Fruit fly (Drosophila melanogaster): Measurements from ENCODE around the gene Ype.

DNA sequence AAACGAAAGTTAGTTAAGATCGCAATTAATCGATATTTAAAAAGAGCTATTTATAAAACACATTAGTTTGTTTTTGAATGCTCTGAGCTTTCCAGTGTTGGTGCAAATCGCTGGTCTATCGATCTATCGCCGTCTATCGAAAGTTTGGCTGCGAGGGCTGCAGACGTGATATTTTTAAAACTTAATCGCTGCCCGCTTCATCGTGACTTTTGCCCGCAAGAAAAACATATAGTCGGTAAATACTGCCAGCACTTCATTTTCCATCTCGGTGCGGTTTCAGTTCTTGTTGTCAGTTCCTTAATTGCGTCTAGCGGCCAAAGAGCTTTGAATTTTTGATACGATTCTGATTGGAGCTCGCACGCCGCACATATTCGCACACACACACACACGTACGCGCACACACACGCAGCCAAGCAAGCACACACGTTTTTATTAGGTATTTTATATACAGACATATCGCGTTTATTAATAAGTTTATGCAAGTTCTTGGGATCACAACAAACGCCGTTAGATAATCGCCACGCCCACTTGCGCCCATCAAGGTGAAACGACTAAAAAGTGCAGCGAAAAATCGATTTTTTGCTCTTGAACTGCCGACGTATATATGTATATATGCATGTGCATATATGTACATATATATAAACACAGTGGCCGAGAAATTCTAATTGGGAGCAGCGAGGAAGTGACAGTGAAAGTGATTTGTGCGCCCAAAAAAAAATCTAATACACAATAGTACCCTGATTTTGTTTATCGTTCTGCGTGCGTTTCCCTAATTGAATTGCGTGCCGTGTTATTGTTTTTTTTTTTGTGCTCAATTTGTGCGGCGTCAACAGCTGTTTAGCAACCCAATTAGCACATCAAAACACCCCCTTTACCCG lies 16.2 kb downstream of the Ype start:
- TF ChIP-seq CG31365 (tag; optimal IDR thresholded peaks at IDR 0.05) (no peak), pum (GFP tag; optimal IDR thresholded peaks at IDR 0.05) (no peak), hth (optimal IDR thresholded peaks at IDR 0.05) (no peak)
